Worm (Caenorhabditis elegans): Measurements from ENCODE around the gene M151.10.

- TF ChIP-seq nhr-76 (tag; optimal IDR thresholded peaks at IDR 0.05) (no peak), unc-62 (GFP tag; optimal IDR thresholded peaks at IDR 0.05) (no peak), elt-3 (tag; optimal IDR thresholded peaks at IDR 0.05) (no peak), ceh-39 (tag; optimal IDR thresholded peaks at IDR 0.05) (no peak), nhr-12 (tag; optimal IDR thresholded peaks at IDR 0.05) (no peak), hlh-1 (tag; optimal IDR thresholded peaks at IDR 0.05) (no peak), cnd-1 (tag; optimal IDR thresholded peaks at IDR 0.05) (no peak)
Observed at ce11 chrII:3630810-3631209, 9.3 kb downstream of the M151.10 start, which contains the start of gene M151.2.
